Worm (Caenorhabditis elegans): Measurements from ENCODE around the gene henn-1.

DNA sequence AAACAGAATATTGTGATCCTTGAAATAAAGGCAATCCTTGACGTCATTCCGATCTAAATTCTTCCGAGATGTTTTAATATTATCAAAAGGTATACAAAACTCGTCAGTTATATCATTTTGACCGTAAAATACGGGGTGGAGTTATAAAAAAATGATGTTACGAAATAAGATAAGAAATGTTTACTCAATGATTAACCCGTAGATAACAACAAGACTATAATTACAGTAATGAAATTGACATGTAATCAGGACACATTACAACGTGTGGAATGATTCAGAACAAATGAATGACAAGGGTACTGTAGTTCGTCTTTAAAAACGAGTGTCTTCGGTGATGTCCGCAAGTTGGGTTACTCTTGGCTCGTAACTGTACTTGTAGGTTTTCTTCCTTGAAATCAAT is 5.4 kb downstream of the henn-1 start, which contains the start of gene tsp-2:
- TF ChIP-seq dao-5 (tag; optimal IDR thresholded peaks at IDR 0.05) = no peak
- TF ChIP-seq him-1 (tag; optimal IDR thresholded peaks at IDR 0.05) = no peak
